Fruit fly (Drosophila melanogaster) whole organism, embryonic: ENCODE measurements around the gene CG4456.
A peak's percentile ranks its signal among the peaks of the same experiment; 100 is the strongest.

Experiments used
- CG10321 ChIP-seq: fragments of 200-800 bp; sonication (Bioruptor generic); IDR thresholded peaks from 2 replicates; pipeline ENCODE4 v1.3.6; 2022; ENCODE audit warnings: missing biosample characterization, missing genetic modification characterization
- CG10543 ChIP-seq: fragments of 200-800 bp; sonication (Bioruptor generic); optimal IDR thresholded peaks from 3 replicates; lab custom pipeline; 2017; ENCODE audit warnings: missing biosample characterization, mild to moderate bottlenecking, missing genetic modification characterization, moderate library complexity
- CG10979 ChIP-seq: fragments of 200-800 bp; sonication (Bioruptor generic); optimal IDR thresholded peaks from 2 replicates; lab custom pipeline; 2018; ENCODE audit warnings: missing biosample characterization, mild to moderate bottlenecking, missing genetic modification characterization, moderate library complexity
- CG11085 ChIP-seq: fragments of 200-800 bp; sonication (Bioruptor generic); IDR thresholded peaks from 2 replicates; pipeline ENCODE4 v1.3.6; 2022; ENCODE audit warnings: missing biosample characterization, missing genetic modification characterization
- CG12769 ChIP-seq: fragments of 200-800 bp; sonication (Bioruptor generic); optimal IDR thresholded peaks from 2 replicates; lab custom pipeline; 2019; ENCODE audit warnings: missing biosample characterization, mild to moderate bottlenecking, missing genetic modification characterization, moderate library complexity
- CG13424 ChIP-seq: fragments of 200-800 bp; sonication (Bioruptor generic); optimal IDR thresholded peaks from 2 replicates; lab custom pipeline; 2019; ENCODE audit warnings: missing biosample characterization, mild to moderate bottlenecking, missing genetic modification characterization, moderate library complexity
- CG14965 ChIP-seq: fragments of 200-800 bp; sonication (Bioruptor generic); optimal IDR thresholded peaks from 2 replicates; lab custom pipeline; 2016; ENCODE audit warnings: missing biosample characterization, missing genetic modification characterization, borderline replicate concordance
- CG15269 ChIP-seq: fragments of 200-800 bp; sonication (Bioruptor generic); optimal IDR thresholded peaks from 2 replicates; lab custom pipeline; 2018; ENCODE audit warnings: missing biosample characterization, mild to moderate bottlenecking, missing genetic modification characterization, moderate library complexity
- CG2120 ChIP-seq: fragments of 200-800 bp; sonication (Bioruptor generic); optimal IDR thresholded peaks from 3 replicates; lab custom pipeline; 2016; ENCODE audit warnings: missing biosample characterization, missing genetic modification characterization
- CG2199 ChIP-seq: fragments of 200-800 bp; sonication (Bioruptor generic); IDR thresholded peaks from 3 replicates; pipeline ENCODE4 v1.3.6; 2022; ENCODE audit warnings: missing biosample characterization, missing genetic modification characterization
- CG34376 ChIP-seq: fragments of 200-800 bp; sonication (Bioruptor generic); optimal IDR thresholded peaks from 2 replicates; lab custom pipeline; 2018; ENCODE audit warnings: missing biosample characterization, mild to moderate bottlenecking, missing genetic modification characterization
- CG5180 ChIP-seq: fragments of 200-800 bp; sonication (Bioruptor generic); optimal IDR thresholded peaks from 3 replicates; lab custom pipeline; 2017; ENCODE audit warnings: missing biosample characterization, missing genetic modification characterization, mild to moderate bottlenecking, moderate library complexity, missing genetic modification reagents
- CG5245 ChIP-seq: fragments of 200-800 bp; sonication (Bioruptor generic); optimal IDR thresholded peaks from 3 replicates; lab custom pipeline; 2016; ENCODE audit warnings: missing biosample characterization, missing genetic modification characterization
- CG5953 ChIP-seq: fragments of 200-800 bp; sonication (Bioruptor generic); IDR thresholded peaks from 2 replicates; pipeline ENCODE4 v1.3.6; 2022; ENCODE audit warnings: missing biosample characterization, missing genetic modification characterization
- CG6854 ChIP-seq: fragments of 200-800 bp; sonication (Bioruptor generic); optimal IDR thresholded peaks from 3 replicates; lab custom pipeline; 2017; ENCODE audit warnings: missing biosample characterization, mild to moderate bottlenecking, missing genetic modification characterization
- CG7963 ChIP-seq: fragments of 200-800 bp; sonication (Bioruptor generic); IDR thresholded peaks from 3 replicates; pipeline ENCODE4 v1.3.6; 2022; ENCODE audit warnings: missing biosample characterization, missing genetic modification characterization; ENCODE audit not compliant: partially characterized antibody
- CTCF ChIP-seq: fragments of 200-800 bp; sonication (Bioruptor generic); optimal IDR thresholded peaks from 2 replicates; lab custom pipeline; 2017; ENCODE audit warnings: missing biosample characterization, mild to moderate bottlenecking, missing genetic modification characterization, moderate library complexity
- Dip2 ChIP-seq: fragments of 200-800 bp; sonication (Bioruptor generic); IDR thresholded peaks from 2 replicates; pipeline ENCODE4 v1.3.6; 2022; ENCODE audit warnings: missing biosample characterization, missing genetic modification characterization
- Dp ChIP-seq: fragments of 200-800 bp; sonication (Bioruptor generic); optimal IDR thresholded peaks from 2 replicates; lab custom pipeline; 2018; ENCODE audit warnings: missing biosample characterization, mild to moderate bottlenecking, missing genetic modification characterization, moderate library complexity
- E2f2 ChIP-seq: fragments of 200-800 bp; sonication (Bioruptor generic); IDR thresholded peaks from 2 replicates; pipeline ENCODE4 v1.3.6; 2022; ENCODE audit warnings: missing biosample characterization, missing genetic modification characterization
- Hey ChIP-seq: fragments of 200-800 bp; sonication (Bioruptor generic); optimal IDR thresholded peaks from 3 replicates; lab custom pipeline; 2018; ENCODE audit warnings: missing biosample characterization, mild to moderate bottlenecking, missing genetic modification characterization
- Med ChIP-seq: fragments of 200-800 bp; sonication (Bioruptor generic); peaks from one replicate; lab custom pipeline; 2016; ENCODE audit warnings: missing biosample characterization, missing genetic modification characterization, mild to moderate bottlenecking, inconsistent platforms, moderate library complexity
- Neu2 ChIP-seq: fragments of 200-800 bp; sonication (Bioruptor generic); optimal IDR thresholded peaks from 3 replicates; lab custom pipeline; 2016; ENCODE audit warnings: missing biosample characterization, missing genetic modification characterization, borderline replicate concordance
- Pdp1 ChIP-seq, 2 experiments: fragments of 200-800 bp; sonication (Bioruptor generic); optimal IDR thresholded peaks; 3 replicates each; lab custom pipeline; 2016; ENCODE audit warnings: missing biosample characterization in 2 of 2, missing genetic modification characterization in 2 of 2, mild to moderate bottlenecking in 1 of 2, moderate library complexity in 1 of 2
- ac ChIP-seq: fragments of 200-800 bp; sonication (Bioruptor generic); optimal IDR thresholded peaks from 3 replicates; lab custom pipeline; 2017; ENCODE audit warnings: missing biosample characterization, mild to moderate bottlenecking, missing genetic modification characterization
- amos ChIP-seq: fragments of 200-800 bp; sonication (Bioruptor generic); IDR thresholded peaks from 2 replicates; pipeline ENCODE4 v1.3.6; 2022; ENCODE audit warnings: missing biosample characterization, missing genetic modification characterization; ENCODE audit not compliant: partially characterized antibody
- az2 ChIP-seq: fragments of 200-800 bp; sonication (Bioruptor generic); optimal IDR thresholded peaks from 3 replicates; lab custom pipeline; 2016; ENCODE audit warnings: missing biosample characterization, missing genetic modification characterization
- btn ChIP-seq: fragments of 200-800 bp; sonication (Bioruptor generic); optimal IDR thresholded peaks from 2 replicates; lab custom pipeline; 2016; ENCODE audit warnings: missing biosample characterization, missing genetic modification characterization
- cg ChIP-seq: fragments of 200-800 bp; sonication (Bioruptor generic); optimal IDR thresholded peaks from 3 replicates; lab custom pipeline; 2019; ENCODE audit warnings: missing biosample characterization, mild to moderate bottlenecking, missing genetic modification characterization, moderate library complexity
- chinmo ChIP-seq: fragments of 200-800 bp; sonication (Bioruptor generic); IDR thresholded peaks from 4 replicates; pipeline ENCODE4 v1.3.6; 2022; ENCODE audit warnings: missing biosample characterization, missing genetic modification characterization; ENCODE audit not compliant: partially characterized antibody
- cwo ChIP-seq: fragments of 200-800 bp; sonication (Bioruptor generic); optimal IDR thresholded peaks from 3 replicates; lab custom pipeline; 2017; ENCODE audit warnings: missing biosample characterization, missing genetic modification characterization, mild to moderate bottlenecking, moderate library complexity, missing genetic modification reagents
- exex ChIP-seq: fragments of 200-800 bp; sonication (Bioruptor generic); optimal IDR thresholded peaks from 4 replicates; lab custom pipeline; 2018; ENCODE audit warnings: missing biosample characterization, mild to moderate bottlenecking, missing genetic modification characterization, moderate library complexity
- grn ChIP-seq: fragments of 200-800 bp; sonication (Bioruptor generic); optimal IDR thresholded peaks from 3 replicates; lab custom pipeline; 2017; ENCODE audit warnings: missing biosample characterization, missing genetic modification characterization
- gt ChIP-seq: fragments of 200-800 bp; sonication (Bioruptor generic); IDR thresholded peaks from 2 replicates; pipeline ENCODE4 v1.3.6; 2022; ENCODE audit warnings: missing biosample characterization, missing genetic modification characterization
- hb ChIP-seq: fragments of 200-800 bp; sonication (Bioruptor generic); IDR thresholded peaks from 3 replicates; pipeline ENCODE4 v1.3.6; 2022; ENCODE audit warnings: missing biosample characterization, missing genetic modification characterization; ENCODE audit not compliant: partially characterized antibody
- insv ChIP-seq, 2 experiments: fragments of 200-800 bp; sonication (Bioruptor generic); optimal IDR thresholded peaks; 3 replicates each; lab custom pipeline; 2016 to 2018; ENCODE audit warnings: missing biosample characterization in 2 of 2, missing genetic modification characterization in 2 of 2
- mirr ChIP-seq: fragments of 200-800 bp; sonication (Bioruptor generic); optimal IDR thresholded peaks from 3 replicates; lab custom pipeline; 2018; ENCODE audit warnings: missing biosample characterization, mild to moderate bottlenecking, missing genetic modification characterization
- mld ChIP-seq: fragments of 200-800 bp; sonication (Bioruptor generic); IDR thresholded peaks from 3 replicates; pipeline ENCODE4 v1.3.6; 2022; ENCODE audit warnings: missing biosample characterization, missing genetic modification characterization; ENCODE audit not compliant: partially characterized antibody
- nerfin-1 ChIP-seq: fragments of 200-800 bp; sonication (Bioruptor generic); optimal IDR thresholded peaks from 3 replicates; lab custom pipeline; 2019; ENCODE audit warnings: missing biosample characterization, mild to moderate bottlenecking, missing genetic modification characterization, moderate library complexity
- psq ChIP-seq: fragments of 200-800 bp; sonication (Bioruptor generic); optimal IDR thresholded peaks from 2 replicates; lab custom pipeline; 2017; ENCODE audit warnings: missing biosample characterization, missing genetic modification characterization
- scrt ChIP-seq: fragments of 200-800 bp; sonication (Bioruptor generic); optimal IDR thresholded peaks from 2 replicates; lab custom pipeline; 2018; ENCODE audit warnings: missing biosample characterization, mild to moderate bottlenecking, missing genetic modification characterization, moderate library complexity
- sug ChIP-seq: fragments of 200-800 bp; optimal IDR thresholded peaks from 2 replicates; lab custom pipeline; 2019; ENCODE audit warnings: missing biosample characterization, mild to moderate bottlenecking, missing genetic modification characterization, moderate library complexity
- twi ChIP-seq: fragments of 200-800 bp; optimal IDR thresholded peaks from 2 replicates; lab custom pipeline; 2019; ENCODE audit warnings: missing biosample characterization, mild to moderate bottlenecking, missing genetic modification characterization, moderate library complexity
- vvl ChIP-seq: fragments of 200-800 bp; sonication (Bioruptor generic); IDR thresholded peaks from 2 replicates; pipeline ENCODE4 v1.3.6; 2022; ENCODE audit warnings: missing biosample characterization, missing genetic modification characterization

CG4456 gene

DNA sequence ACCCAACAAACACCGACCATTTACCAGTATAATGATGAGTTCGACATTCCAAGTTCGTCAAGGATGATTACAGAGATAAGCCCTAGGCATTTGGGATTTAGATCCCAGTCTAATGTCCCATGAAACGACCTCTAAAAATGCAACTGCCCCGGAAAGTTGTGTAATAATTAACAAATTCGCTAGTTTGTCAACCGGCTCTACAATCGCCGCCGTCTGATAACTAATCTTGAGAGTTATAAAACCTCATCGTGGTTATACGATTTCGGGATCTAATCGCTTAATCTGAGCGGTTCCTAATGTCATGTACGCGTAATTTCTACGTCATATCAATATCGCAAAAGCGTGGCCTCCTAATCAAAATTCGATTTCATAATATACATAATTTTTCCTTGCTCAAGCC lies 17.0 kb upstream of the CG4456 start (continued):
- TF ChIP-seq exex (tag; lab: Kevin White, UChicago) (peak; percentile 98), CG6854 (GFP tag; lab: Kevin White, UChicago) (no peak), twi (tag; lab: Kevin White, UChicago) (no peak), btn (GFP tag; lab: Kevin White, UChicago) (no peak), Neu2 (no peak), CG13424 (tag; lab: Kevin White, UChicago) (no peak), CG5953 (no peak), mirr (GFP tag; lab: Kevin White, UChicago) (peak; percentile 36), nerfin-1 (tag; lab: Kevin White, UChicago) (no peak), E2f2 (no peak), Pdp1 (GFP tag; optimal IDR thresholded peaks at IDR 0.05; lab: Kevin White, UChicago) (peak in 1 of 2 experiments; percentile 85), CG11085 (GFP tag; lab: Robert Waterston, UW) (no peak), Hey (tag; lab: Kevin White, UChicago) (peak; percentile 59), CG2120 (GFP tag; lab: Kevin White, UChicago) (no peak)

DNA sequence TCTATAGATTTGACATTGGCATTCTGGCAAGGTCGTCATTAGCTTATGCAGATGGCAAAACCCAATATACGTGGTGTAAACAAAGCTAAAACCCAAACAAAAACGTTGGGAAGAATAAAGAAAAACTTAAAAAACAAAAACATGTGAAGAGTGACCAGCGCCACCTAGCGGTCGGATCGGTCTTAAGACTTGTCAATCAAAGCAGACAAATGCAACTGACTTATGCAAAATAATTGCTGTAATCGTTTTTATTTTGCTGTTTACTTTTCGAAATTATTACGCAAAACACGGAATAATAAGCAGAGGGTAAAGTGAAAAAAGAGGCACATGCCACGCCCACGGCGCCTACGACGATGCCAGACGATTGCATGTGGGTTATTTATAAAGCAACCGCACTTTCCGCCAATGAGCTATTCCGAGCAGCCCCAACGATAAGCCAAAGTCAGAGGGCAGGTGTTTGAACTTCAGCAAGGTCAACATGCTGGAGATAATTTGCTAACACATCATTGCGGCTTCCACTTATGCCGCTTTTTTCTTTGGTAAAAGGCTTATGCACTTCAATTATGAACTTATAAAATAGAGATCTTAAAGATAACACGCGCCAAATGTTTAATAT lies 16.3 kb upstream of the CG4456 start:
- TF ChIP-seq hb (GFP tag; lab: Robert Waterston, UW) (0 out of 3 replicates have a peak, but pooled peaks have one; percentile 14), CG2199 (GFP tag; lab: Robert Waterston, UW) (0 out of 3 replicates have a peak, but pooled peaks have one; percentile 57), ac (GFP tag; lab: Kevin White, UChicago) (no peak), CTCF (GFP tag; lab: Kevin White, UChicago) (peak; percentile 90), Pdp1 (GFP tag; optimal IDR thresholded peaks at IDR 0.05; lab: Kevin White, UChicago) (peak in 1 of 2 experiments; percentile 8), chinmo (GFP tag; lab: Robert Waterston, UW) (0 out of 4 replicates have a peak, but pooled peaks have one; percentile 32), CG14965 (no peak), Dip2 (GFP tag; lab: Robert Waterston, UW) (peak; percentile 51; the same call in 1 of the 2 replicates), CG10979 (tag; lab: Kevin White, UChicago) (peak; percentile 30), Med (peak; percentile 37)
- TF ChIP-seq, all 482 proteins: peak for 8

DNA sequence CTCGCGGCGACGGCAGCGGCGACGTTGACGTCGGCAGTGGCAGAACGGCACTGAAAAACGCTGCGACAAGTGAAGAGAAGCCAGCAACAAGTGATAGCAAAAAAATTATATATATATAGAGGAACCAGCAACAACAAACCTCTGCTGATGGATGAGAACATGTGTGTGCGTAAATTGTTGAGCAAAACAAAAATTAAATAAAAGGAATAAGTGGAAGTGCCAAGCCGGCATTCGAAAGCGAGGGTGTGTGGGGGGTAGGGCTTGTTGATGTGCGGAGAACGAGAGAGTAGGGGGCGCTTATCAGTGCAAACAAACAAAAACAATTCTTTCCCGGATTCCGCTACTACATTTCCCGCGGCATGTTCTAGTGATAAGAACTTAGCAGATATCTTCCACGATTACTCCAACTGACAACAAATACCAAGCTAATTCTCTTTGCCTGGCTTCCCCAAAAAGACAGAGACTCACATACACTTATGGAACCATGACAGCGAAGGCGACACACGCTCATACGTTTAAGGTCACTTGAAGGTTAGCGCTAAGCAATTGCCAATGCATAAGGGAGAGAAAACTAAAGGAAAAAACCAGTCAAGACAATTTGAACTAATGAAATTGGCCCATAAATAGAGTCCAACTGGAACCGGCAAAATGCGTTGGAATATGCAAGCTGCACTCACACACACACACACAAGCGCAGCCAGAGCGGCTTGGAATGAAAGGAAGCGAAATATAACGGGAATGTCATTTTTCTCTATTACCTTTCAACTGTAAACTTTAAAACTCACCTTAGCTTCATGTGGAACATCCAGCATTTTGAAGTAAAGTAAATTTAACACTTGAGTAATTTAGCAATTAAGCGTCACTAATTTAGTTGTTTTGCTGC lies 14.5 kb upstream of the CG4456 start:
- TF ChIP-seq scrt (GFP tag; lab: Kevin White, UChicago) = peak; percentile 49
- no peak for TF ChIP-seq CG7963
- TF ChIP-seq az2 (GFP tag; lab: Kevin White, UChicago) = no peak
- TF ChIP-seq Dp (GFP tag; lab: Kevin White, UChicago) = no peak
- TF ChIP-seq CG10543 (GFP tag; lab: Kevin White, UChicago) = peak; percentile 83
- TF ChIP-seq CG15269 = no peak
- TF ChIP-seq CG5245 = no peak
- peak in 1 of 2 experiments; percentile 33 for TF ChIP-seq Pdp1 (GFP tag; optimal IDR thresholded peaks at IDR 0.05; lab: Kevin White, UChicago)
- no peak for TF ChIP-seq CG5180
- TF ChIP-seq gt (GFP tag; lab: Robert Waterston, UW) = no peak
- TF ChIP-seq cwo (GFP tag; lab: Kevin White, UChicago) = peak; percentile 21
- peak in 1 of 2 experiments; percentile 88 for TF ChIP-seq insv (GFP tag; optimal IDR thresholded peaks at IDR 0.05; lab: Kevin White, UChicago)
- TF ChIP-seq CG10321 = no peak
- peak; percentile 16; the same call in 1 of the 2 replicates for TF ChIP-seq amos (GFP tag; lab: Robert Waterston, UW)
- no peak for TF ChIP-seq mld
- TF ChIP-seq sug (tag; lab: Kevin White, UChicago) = peak; percentile 52
- peak; percentile 13 for TF ChIP-seq psq (GFP tag; lab: Kevin White, UChicago)
- TF ChIP-seq CG12769 (tag; lab: Kevin White, UChicago) = peak; percentile 60
- peak; percentile 33 for TF ChIP-seq grn (GFP tag; lab: Kevin White, UChicago)
- no peak for TF ChIP-seq vvl (GFP tag; lab: Robert Waterston, UW)
- peak; percentile 82 for TF ChIP-seq cg
- TF ChIP-seq CG34376 (GFP tag; lab: Kevin White, UChicago) = peak; percentile 58
